Fruit fly (Drosophila melanogaster) whole organism, embryonic: Measurements from ENCODE around the gene Dad1.

Experiments used
- Aef1 ChIP-seq: fragments of 200-800 bp; sonication (Bioruptor generic); IDR thresholded peaks from 3 replicates; pipeline ENCODE4 v1.3.6; 2022; ENCODE audit warnings: missing biosample characterization, missing genetic modification characterization
- Atf-2 ChIP-seq: fragments of 200-800 bp; sonication (Bioruptor generic); optimal IDR thresholded peaks from 2 replicates; lab custom pipeline; 2016; ENCODE audit warnings: missing biosample characterization, missing genetic modification characterization
- Atf3 ChIP-seq: fragments of 200-800 bp; sonication (Bioruptor generic); optimal IDR thresholded peaks from 3 replicates; lab custom pipeline; 2016; ENCODE audit warnings: missing biosample characterization, missing genetic modification characterization
- CG10543 ChIP-seq: fragments of 200-800 bp; sonication (Bioruptor generic); optimal IDR thresholded peaks from 3 replicates; lab custom pipeline; 2017; ENCODE audit warnings: missing biosample characterization, mild to moderate bottlenecking, missing genetic modification characterization, moderate library complexity
- CG10979 ChIP-seq: fragments of 200-800 bp; sonication (Bioruptor generic); optimal IDR thresholded peaks from 2 replicates; lab custom pipeline; 2018; ENCODE audit warnings: missing biosample characterization, mild to moderate bottlenecking, missing genetic modification characterization, moderate library complexity
- CG11085 ChIP-seq: fragments of 200-800 bp; sonication (Bioruptor generic); IDR thresholded peaks from 2 replicates; pipeline ENCODE4 v1.3.6; 2022; ENCODE audit warnings: missing biosample characterization, missing genetic modification characterization
- CG11723 ChIP-seq: fragments of 200-800 bp; sonication (Bioruptor generic); optimal IDR thresholded peaks from 2 replicates; lab custom pipeline; 2017; ENCODE audit warnings: missing biosample characterization, mild to moderate bottlenecking, missing genetic modification characterization
- CG13287 ChIP-seq: fragments of 200-800 bp; sonication (Bioruptor generic); IDR thresholded peaks from 2 replicates; pipeline ENCODE4 v1.3.6; 2022; ENCODE audit warnings: missing biosample characterization, missing genetic modification characterization; ENCODE audit not compliant: partially characterized antibody
- CG14014 ChIP-seq: fragments of 200-800 bp; sonication (Bioruptor generic); IDR thresholded peaks from 2 replicates; pipeline ENCODE4 v1.3.6; 2022; ENCODE audit warnings: missing biosample characterization, missing genetic modification characterization
- CG14667 ChIP-seq: fragments of 200-800 bp; sonication (Bioruptor generic); IDR thresholded peaks from 2 replicates; pipeline ENCODE4 v1.3.6; 2022; ENCODE audit warnings: missing biosample characterization, missing genetic modification characterization
- CG16815 ChIP-seq: fragments of 200-800 bp; sonication (Bioruptor generic); optimal IDR thresholded peaks from 3 replicates; lab custom pipeline; 2017; ENCODE audit warnings: missing biosample characterization, mild to moderate bottlenecking, missing genetic modification characterization
- CG18262 ChIP-seq: fragments of 200-800 bp; optimal IDR thresholded peaks from 3 replicates; lab custom pipeline; 2019; ENCODE audit warnings: missing biosample characterization, mild to moderate bottlenecking, missing genetic modification characterization, moderate library complexity
- CG2116 ChIP-seq: fragments of 200-800 bp; sonication (Bioruptor generic); optimal IDR thresholded peaks from 3 replicates; lab custom pipeline; 2018; ENCODE audit warnings: missing biosample characterization, mild to moderate bottlenecking, missing genetic modification characterization
- CG2120 ChIP-seq: fragments of 200-800 bp; sonication (Bioruptor generic); optimal IDR thresholded peaks from 3 replicates; lab custom pipeline; 2016; ENCODE audit warnings: missing biosample characterization, missing genetic modification characterization
- CG2712 ChIP-seq: fragments of 200-800 bp; optimal IDR thresholded peaks from 3 replicates; lab custom pipeline; 2019; ENCODE audit warnings: missing biosample characterization, mild to moderate bottlenecking, missing genetic modification characterization, moderate library complexity
- CG3163 ChIP-seq: fragments of 200-800 bp; sonication (Bioruptor generic); optimal IDR thresholded peaks from 3 replicates; lab custom pipeline; 2016; ENCODE audit warnings: missing biosample characterization, missing genetic modification characterization
- CG4282 ChIP-seq: fragments of 200-800 bp; sonication (Bioruptor generic); optimal IDR thresholded peaks from 2 replicates; lab custom pipeline; 2016; ENCODE audit warnings: missing biosample characterization, missing genetic modification characterization
- CG4730 ChIP-seq: fragments of 200-800 bp; sonication (Bioruptor generic); IDR thresholded peaks from 2 replicates; pipeline ENCODE4 v1.3.6; 2022; ENCODE audit warnings: missing biosample characterization, missing genetic modification characterization
- CG6765 ChIP-seq: fragments of 200-800 bp; sonication (Bioruptor generic); optimal IDR thresholded peaks from 3 replicates; lab custom pipeline; 2017; ENCODE audit warnings: missing biosample characterization, mild to moderate bottlenecking, missing genetic modification characterization
- CG7786 ChIP-seq: fragments of 200-800 bp; sonication (Bioruptor generic); optimal IDR thresholded peaks from 2 replicates; lab custom pipeline; 2016; ENCODE audit warnings: missing biosample characterization, missing genetic modification characterization
- CG8478 ChIP-seq: fragments of >200 bp; optimal IDR thresholded peaks from 2 replicates; lab custom pipeline; 2018
- D19B ChIP-seq: fragments of 200-800 bp; sonication (Bioruptor generic); optimal IDR thresholded peaks from 2 replicates; lab custom pipeline; 2017; ENCODE audit warnings: missing biosample characterization, mild to moderate bottlenecking, missing genetic modification characterization
- Dad ChIP-seq: fragments of 200-800 bp; sonication (Bioruptor generic); optimal IDR thresholded peaks from 3 replicates; lab custom pipeline; 2016; ENCODE audit warnings: missing biosample characterization, missing genetic modification characterization
- Ets97D ChIP-seq: fragments of 200-800 bp; sonication (Bioruptor generic); optimal IDR thresholded peaks from 3 replicates; lab custom pipeline; 2016; ENCODE audit warnings: missing biosample characterization, missing genetic modification characterization
- H2.0 ChIP-seq: fragments of 200-800 bp; sonication (Bioruptor generic); IDR thresholded peaks from 2 replicates; pipeline ENCODE4 v1.3.6; 2022; ENCODE audit warnings: missing biosample characterization, missing genetic modification characterization
- HLHmδ ChIP-seq: fragments of 200-800 bp; sonication (Bioruptor generic); optimal IDR thresholded peaks from 2 replicates; lab custom pipeline; 2018; ENCODE audit warnings: missing biosample characterization, mild to moderate bottlenecking, missing genetic modification characterization, moderate library complexity
- Hand ChIP-seq: fragments of 200-800 bp; sonication (Bioruptor generic); optimal IDR thresholded peaks from 2 replicates; lab custom pipeline; 2017; ENCODE audit warnings: mild to moderate bottlenecking, missing biosample characterization, missing genetic modification reagents, missing genetic modification characterization
- HmgD ChIP-seq: fragments of 200-800 bp; sonication (Bioruptor generic); optimal IDR thresholded peaks from 3 replicates; lab custom pipeline; 2016; ENCODE audit warnings: missing biosample characterization, missing genetic modification characterization
- Hmr ChIP-seq: fragments of 200-800 bp; sonication (Bioruptor generic); optimal IDR thresholded peaks from 3 replicates; lab custom pipeline; 2017; ENCODE audit warnings: mild to moderate bottlenecking, missing biosample characterization, missing genetic modification reagents, missing genetic modification characterization
- Mes4 ChIP-seq: fragments of 200-800 bp; sonication (Bioruptor generic); optimal IDR thresholded peaks from 2 replicates; lab custom pipeline; 2016; ENCODE audit warnings: missing biosample characterization, missing genetic modification characterization
- NK7.1 ChIP-seq: fragments of 200-800 bp; sonication (Bioruptor generic); optimal IDR thresholded peaks from 3 replicates; lab custom pipeline; 2016; ENCODE audit warnings: missing biosample characterization, missing genetic modification characterization
- Opbp ChIP-seq: fragments of 200-800 bp; sonication (Bioruptor generic); IDR thresholded peaks from 3 replicates; pipeline ENCODE4 v1.3.6; 2022; ENCODE audit warnings: missing biosample characterization, missing genetic modification characterization; ENCODE audit not compliant: partially characterized antibody
- Sin3A ChIP-seq: fragments of >200 bp; optimal IDR thresholded peaks from 2 replicates; lab custom pipeline; 2018
- Vsx1 ChIP-seq: fragments of 200-800 bp; sonication (Bioruptor generic); optimal IDR thresholded peaks from 2 replicates; lab custom pipeline; 2017; ENCODE audit warnings: missing biosample characterization, mild to moderate bottlenecking, missing genetic modification characterization, missing genetic modification reagents
- ab ChIP-seq: fragments of 200-800 bp; sonication (Bioruptor generic); optimal IDR thresholded peaks from 2 replicates; lab custom pipeline; 2016; ENCODE audit warnings: missing biosample characterization, missing genetic modification characterization
- amos ChIP-seq: fragments of 200-800 bp; sonication (Bioruptor generic); IDR thresholded peaks from 2 replicates; pipeline ENCODE4 v1.3.6; 2022; ENCODE audit warnings: missing biosample characterization, missing genetic modification characterization; ENCODE audit not compliant: partially characterized antibody
- btn ChIP-seq: fragments of 200-800 bp; sonication (Bioruptor generic); optimal IDR thresholded peaks from 2 replicates; lab custom pipeline; 2016; ENCODE audit warnings: missing biosample characterization, missing genetic modification characterization
- dm ChIP-seq: fragments of 200-800 bp; sonication (Bioruptor generic); optimal IDR thresholded peaks from 3 replicates; lab custom pipeline; 2016; ENCODE audit warnings: missing biosample characterization, missing genetic modification characterization
- eve ChIP-seq, 2 experiments: fragments of >200 bp; optimal IDR thresholded peaks; 2 replicates each; lab custom pipeline; 2017; ENCODE audit warnings: missing biosample characterization in 2 of 2, missing genetic modification characterization in 2 of 2
- gcm ChIP-seq: fragments of 200-800 bp; sonication (Bioruptor generic); optimal IDR thresholded peaks from 2 replicates; lab custom pipeline; 2019; ENCODE audit warnings: missing biosample characterization, mild to moderate bottlenecking, missing genetic modification characterization, moderate library complexity
- klu ChIP-seq: fragments of 200-800 bp; sonication (Bioruptor generic); IDR thresholded peaks from 2 replicates; pipeline ENCODE4 v1.3.6; 2022; ENCODE audit warnings: missing biosample characterization, missing genetic modification characterization
- lov ChIP-seq, 2 experiments: fragments of 200-800 bp in 1 of 2; fragments of >200 bp in 1 of 2; sonication (Bioruptor generic) in 1 of 2; IDR thresholded peaks in 1 of 2; optimal IDR thresholded peaks in 1 of 2; 2 replicates in 1 of 2; 3 replicates in 1 of 2; pipeline versions ENCODE4 v1.3.6 to Lab custom; 2017 to 2022; ENCODE audit warnings: missing biosample characterization in 1 of 2, missing genetic modification characterization in 1 of 2
- pan ChIP-seq, 4 experiments: fragments of >200 bp in 3 of 4; fragments of 200-800 bp in 1 of 4; sonication (Bioruptor generic) in 1 of 4; optimal IDR thresholded peaks in 3 of 4; IDR thresholded peaks in 1 of 4; 2 replicates each; pipeline versions ENCODE4 v1.3.6 to Lab custom; 2017 to 2022; ENCODE audit warnings: missing biosample characterization in 2 of 4, missing genetic modification characterization in 2 of 4, mixed read lengths in 1 of 4
- repo ChIP-seq: fragments of 200-800 bp; sonication (Bioruptor generic); optimal IDR thresholded peaks from 2 replicates; lab custom pipeline; 2016; ENCODE audit warnings: missing biosample characterization, missing genetic modification characterization
- sd ChIP-seq: fragments of 200-800 bp; sonication (Bioruptor generic); optimal IDR thresholded peaks from 3 replicates; lab custom pipeline; 2018; ENCODE audit warnings: missing biosample characterization, mild to moderate bottlenecking, missing genetic modification characterization, moderate library complexity
- slou ChIP-seq: fragments of 200-800 bp; sonication (Bioruptor generic); optimal IDR thresholded peaks from 3 replicates; lab custom pipeline; 2016; ENCODE audit warnings: missing biosample characterization, missing genetic modification characterization
- sna ChIP-seq: fragments of 200-800 bp; sonication (Bioruptor generic); IDR thresholded peaks from 2 replicates; pipeline ENCODE4 v1.3.6; 2022; ENCODE audit warnings: missing biosample characterization, missing genetic modification characterization; ENCODE audit not compliant: partially characterized antibody
- stc ChIP-seq: fragments of 200-800 bp; sonication (Bioruptor generic); IDR thresholded peaks from 2 replicates; pipeline ENCODE4 v1.3.6; 2022; ENCODE audit warnings: missing biosample characterization, missing genetic modification characterization
- stwl ChIP-seq: fragments of 200-800 bp; sonication (Bioruptor generic); optimal IDR thresholded peaks from 3 replicates; lab custom pipeline; 2018; ENCODE audit warnings: missing biosample characterization, mild to moderate bottlenecking, missing genetic modification characterization, moderate library complexity
- zf30C ChIP-seq: fragments of 200-800 bp; sonication (Bioruptor generic); optimal IDR thresholded peaks from 3 replicates; lab custom pipeline; 2018; ENCODE audit warnings: missing biosample characterization, mild to moderate bottlenecking, missing genetic modification characterization

The Dad1 gene

DNA sequence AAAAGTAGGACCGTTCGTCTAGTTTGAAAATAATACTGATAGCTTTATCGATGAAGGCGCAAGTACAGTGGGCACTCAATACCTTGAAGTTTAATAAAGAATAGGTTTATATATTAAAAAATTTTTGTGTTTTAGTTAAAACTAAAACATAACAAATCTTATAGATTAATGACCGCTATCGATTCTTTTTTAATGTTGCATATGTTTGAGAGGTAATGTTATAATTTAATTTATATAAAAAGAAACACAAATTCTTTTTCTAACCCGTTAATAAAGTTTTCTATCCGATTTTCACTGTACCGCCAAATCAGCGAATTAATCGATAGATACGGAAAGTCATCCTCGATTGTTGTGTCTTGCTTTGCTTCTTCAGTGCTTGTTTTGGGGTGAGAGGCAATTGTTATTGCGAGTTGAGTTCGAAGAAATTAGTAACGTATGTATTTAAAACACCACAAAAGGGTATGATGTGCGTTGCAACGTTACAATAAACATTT is at the start of gene Dad1, which contains the start of gene CG13384 (continued):
- TF ChIP-seq stc: peak; percentile 89
- no peak for TF ChIP-seq sna (GFP tag; lab: Robert Waterston, UW)
- TF ChIP-seq lov (optimal IDR thresholded peaks at IDR 0.05; lab: Kevin White, UChicago): no peak
- TF ChIP-seq lov (GFP tag; IDR thresholded peaks at IDR 0.05; lab: Robert Waterston, UW): no peak
- TF ChIP-seq D19B (GFP tag; lab: Kevin White, UChicago): peak; percentile 82
- TF ChIP-seq stwl: peak; percentile 79
- TF ChIP-seq CG11723: peak; percentile 74
- peak; percentile 33; the same call in 1 of the 3 replicates for TF ChIP-seq Opbp (GFP tag; lab: Robert Waterston, UW)
- peak; percentile 94 for TF ChIP-seq CG6765
- TF ChIP-seq CG10979 (tag; lab: Kevin White, UChicago): peak; percentile 90
- TF ChIP-seq CG4730 (GFP tag; lab: Robert Waterston, UW): peak; percentile 91
- TF ChIP-seq Mes4: peak; percentile 29
- TF ChIP-seq NK7.1: no peak
- TF ChIP-seq Ets97D (GFP tag; lab: Kevin White, UChicago): peak; percentile 55
- peak; percentile 45; the same call in 1 of the 2 replicates for TF ChIP-seq amos
- peak; percentile 21 for TF ChIP-seq Atf-2
- TF ChIP-seq repo (GFP tag; lab: Kevin White, UChicago): no peak
- peak; percentile 92 for TF ChIP-seq CG16815 (GFP tag; lab: Kevin White, UChicago)
- TF ChIP-seq CG18262 (tag; lab: Kevin White, UChicago): peak; percentile 94
- peak; percentile 94 for TF ChIP-seq CG14014 (GFP tag; lab: Robert Waterston, UW)
- peak; percentile 91 for TF ChIP-seq CG11085 (GFP tag; lab: Robert Waterston, UW)
- no peak for TF ChIP-seq Sin3A (lab: Kevin White, UChicago)
- no peak for TF ChIP-seq CG4282 (GFP tag; lab: Kevin White, UChicago)
- no peak for TF ChIP-seq CG3163 (GFP tag; lab: Kevin White, UChicago)
- peak; percentile 74 for TF ChIP-seq Aef1 (GFP tag; lab: Robert Waterston, UW)
- peak; percentile 44 for TF ChIP-seq Dad
- peak; percentile 50 for TF ChIP-seq CG13287
- TF ChIP-seq HmgD: peak; percentile 0
- TF ChIP-seq Hmr (GFP tag; lab: Kevin White, UChicago): peak; percentile 94
- TF ChIP-seq pan (optimal IDR thresholded peaks at IDR 0.05; lab: Kevin White, UChicago): no peak
- TF ChIP-seq pan (GFP tag; optimal IDR thresholded peaks at IDR 0.05 in 1 of 2, IDR thresholded peaks at IDR 0.05 in 1 of 2): peak in 1 of 2 experiments; percentile 93
- peak; percentile 91 for TF ChIP-seq CG2116 (GFP tag; lab: Kevin White, UChicago)
- TF ChIP-seq klu: peak; percentile 89
- peak; percentile 20 for TF ChIP-seq ab
- TF ChIP-seq CG14667 (GFP tag; lab: Robert Waterston, UW): peak; percentile 90
- TF ChIP-seq dm: peak; percentile 36
- TF ChIP-seq CG8478 (lab: Kevin White, UChicago): no peak
- peak; percentile 88 for TF ChIP-seq slou
- no peak for TF ChIP-seq btn (GFP tag; lab: Kevin White, UChicago)
- TF ChIP-seq CG7786 (GFP tag; lab: Kevin White, UChicago): peak; percentile 59
- TF ChIP-seq Vsx1: peak; percentile 78
- TF ChIP-seq gcm (GFP tag; lab: Kevin White, UChicago): peak; percentile 93
- peak; percentile 95 for TF ChIP-seq CG2120 (GFP tag; lab: Kevin White, UChicago)
- TF ChIP-seq Hand (GFP tag; lab: Kevin White, UChicago): peak; percentile 92
- peak; percentile 97 for TF ChIP-seq CG2712 (tag; lab: Kevin White, UChicago)
- peak; percentile 6 for TF ChIP-seq zf30C (GFP tag; lab: Kevin White, UChicago)
- TF ChIP-seq sd (tag; lab: Kevin White, UChicago): no peak
- peak; percentile 16 for TF ChIP-seq Atf3 (GFP tag; lab: Kevin White, UChicago)
- peak; percentile 95 for TF ChIP-seq CG10543 (GFP tag; lab: Kevin White, UChicago)
- no peak for TF ChIP-seq eve (GFP tag; optimal IDR thresholded peaks at IDR 0.05; lab: Kevin White, UChicago)
- no peak for TF ChIP-seq HLHmδ (GFP tag; lab: Kevin White, UChicago)
- peak; percentile 89 for TF ChIP-seq H2.0
